Fruit fly (Drosophila melanogaster) whole organism, wandering third instar larva: ENCODE results near the gene CG7006.

ENCODE experiments used
- Hr78 ChIP-seq: fragments of >200 bp; optimal IDR thresholded peaks from 2 replicates; lab custom pipeline; 2017; ENCODE audit warnings: missing biosample characterization, missing genetic modification characterization
- Myc ChIP-seq: fragments of >200 bp; optimal IDR thresholded peaks from 2 replicates; lab custom pipeline; 2017
- N ChIP-seq: fragments of >200 bp; optimal IDR thresholded peaks from 2 replicates; lab custom pipeline; 2018; ENCODE audit warnings: missing biosample characterization, missing external identifiers, missing genetic modification characterization
- br ChIP-seq: fragments of 200-800 bp; sonication (Bioruptor generic); optimal IDR thresholded peaks from 2 replicates; lab custom pipeline; 2016; ENCODE audit warnings: missing biosample characterization, missing genetic modification characterization
- dmrt93B ChIP-seq: fragments of 200-800 bp; sonication (Bioruptor generic); optimal IDR thresholded peaks from 2 replicates; lab custom pipeline; 2018; ENCODE audit warnings: missing biosample characterization, mild to moderate bottlenecking, missing genetic modification characterization
- dsf ChIP-seq: sonication (Bioruptor generic); optimal IDR thresholded peaks from 2 replicates; lab custom pipeline; 2016; ENCODE audit warnings: missing biosample characterization, missing genetic modification characterization, borderline replicate concordance
- h ChIP-seq: fragments of 200-800 bp; sonication (Bioruptor generic); optimal IDR thresholded peaks from 3 replicates; lab custom pipeline; 2016; ENCODE audit warnings: missing biosample characterization, mild to moderate bottlenecking, missing genetic modification characterization
- pan ChIP-seq: fragments of >200 bp; optimal IDR thresholded peaks from 2 replicates; lab custom pipeline; 2017
- sv ChIP-seq: fragments of 200-800 bp; sonication (Bioruptor generic); optimal IDR thresholded peaks from 3 replicates; lab custom pipeline; 2016; ENCODE audit warnings: missing biosample characterization, missing genetic modification characterization

- TF ChIP-seq Myc (no peak), Hr78 (no peak), br (GFP tag; lab: Kevin White, UChicago) (no peak), dmrt93B (no peak), h (GFP tag; lab: Kevin White, UChicago) (no peak), sv (GFP tag; lab: Kevin White, UChicago) (no peak), pan (lab: Kevin White, UChicago) (no peak), dsf (GFP tag; lab: Kevin White, UChicago) (no peak), N (GFP tag; lab: Kevin White, UChicago) (no peak)
Measured at dm6 chr3R:24841063-24841462, 9.4 kb upstream of the CG7006 start, which contains the start of gene CG33658.
